Fruit fly (Drosophila melanogaster): ENCODE data around the gene CG3106.

Gene CG3106

DNA sequence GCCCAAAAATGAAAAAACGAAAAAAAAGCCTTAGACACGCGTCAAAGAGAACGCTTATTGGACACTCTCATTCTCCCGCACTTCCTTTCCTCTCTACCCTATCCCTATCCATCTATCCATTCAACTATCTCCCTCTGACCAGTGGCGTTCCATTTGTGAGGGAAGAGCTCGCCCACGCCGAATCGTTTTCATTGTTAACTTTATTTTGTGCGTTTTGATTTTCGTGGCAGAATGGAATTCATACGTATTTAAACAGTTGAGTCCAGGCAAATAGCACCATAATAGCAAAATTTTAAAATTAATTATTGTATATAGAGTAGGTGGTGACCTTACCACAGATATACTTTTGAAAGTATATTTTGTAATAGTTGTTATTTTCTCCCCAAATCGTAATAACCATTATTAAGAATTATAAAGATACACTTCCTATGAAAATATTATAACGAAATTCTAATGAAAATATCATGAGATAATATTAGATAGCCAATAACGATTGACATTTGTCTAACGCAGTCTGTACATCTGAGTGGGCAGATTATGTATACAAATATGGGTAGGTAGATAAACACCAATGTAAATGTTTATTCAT lies 21.4 kb downstream of the CG3106 start (continued):
- TF ChIP-seq CG6813 (GFP tag; optimal IDR thresholded peaks at IDR 0.05) (peak; percentile 76), CG9609 (GFP tag; optimal IDR thresholded peaks at IDR 0.05) (no peak), Dek (tag; optimal IDR thresholded peaks at IDR 0.05) (peak; percentile 90), CG6654 (GFP tag; optimal IDR thresholded peaks at IDR 0.05) (peak; percentile 24), CG9727 (GFP tag; optimal IDR thresholded peaks at IDR 0.05) (peak; percentile 66), crp (GFP tag; optimal IDR thresholded peaks at IDR 0.05) (no peak), fd102C (GFP tag; optimal IDR thresholded peaks at IDR 0.05) (no peak), CG14860 (GFP tag; IDR thresholded peaks at IDR 0.05; ENCODE audit: partially characterized antibody) (no peak), CG17829 (tag; optimal IDR thresholded peaks at IDR 0.05) (peak; percentile 55), CG10147 (GFP tag; optimal IDR thresholded peaks at IDR 0.05) (peak; percentile 86), cas (GFP tag; IDR thresholded peaks at IDR 0.05) (no peak), lola (GFP tag; optimal IDR thresholded peaks at IDR 0.05) (no peak), Hey (tag; optimal IDR thresholded peaks at IDR 0.05) (no peak), Hr51 (GFP tag; optimal IDR thresholded peaks at IDR 0.05) (peak in 1 of 2 experiments; percentile 90), pb (GFP tag; optimal IDR thresholded peaks at IDR 0.05) (no peak), lov (optimal IDR thresholded peaks at IDR 0.05) (no peak), lov (GFP tag; IDR thresholded peaks at IDR 0.05) (no peak), HLH4C (GFP tag; IDR thresholded peaks at IDR 0.05; ENCODE audit: partially characterized antibody) (no peak; the same call in 2 of the 3 replicates), Med (GFP tag) (peak; percentile 67), da (GFP tag; optimal IDR thresholded peaks at IDR 0.05) (no peak), CG13287 (GFP tag; IDR thresholded peaks at IDR 0.05; ENCODE audit: partially characterized antibody) (peak; percentile 2; the same call in 1 of the 2 replicates), hth (optimal IDR thresholded peaks at IDR 0.05) (no peak), CG30403 (GFP tag; optimal IDR thresholded peaks at IDR 0.05) (peak; percentile 63), Ada2b (GFP tag; IDR thresholded peaks at IDR 0.05) (peak; percentile 72), CG8924 (tag; optimal IDR thresholded peaks at IDR 0.05) (peak; percentile 85), CG17568 (GFP tag; optimal IDR thresholded peaks at IDR 0.05) (peak; percentile 50), CG8388 (GFP tag; optimal IDR thresholded peaks at IDR 0.05) (peak; percentile 46), CG5953 (GFP tag; IDR thresholded peaks at IDR 0.05) (no peak; the same call in 1 of the 2 replicates), CG12104 (GFP tag; optimal IDR thresholded peaks at IDR 0.05) (peak; percentile 63), CG7928 (GFP tag; optimal IDR thresholded peaks at IDR 0.05) (peak; percentile 58), Dp (GFP tag; optimal IDR thresholded peaks at IDR 0.05) (no peak), NFAT (GFP tag; IDR thresholded peaks at IDR 0.05) (peak; percentile 53; the same call in 1 of the 2 replicates), CG42726 (GFP tag; IDR thresholded peaks at IDR 0.05; ENCODE audit: partially characterized antibody) (no peak), scrt (GFP tag; optimal IDR thresholded peaks at IDR 0.05) (peak; percentile 65), Fer1 (GFP tag; optimal IDR thresholded peaks at IDR 0.05) (peak; percentile 81), crol (GFP tag; IDR thresholded peaks at IDR 0.05) (peak; percentile 94), CG3995 (GFP tag; optimal IDR thresholded peaks at IDR 0.05) (peak; percentile 21), GATAe (GFP tag; conservative IDR thresholded peaks at IDR 0.05) (no peak), pfk (GFP tag; optimal IDR thresholded peaks at IDR 0.05) (no peak), CG2120 (GFP tag; optimal IDR thresholded peaks at IDR 0.05) (peak; percentile 80), mam (GFP tag; optimal IDR thresholded peaks at IDR 0.05) (peak; percentile 34), CG15269 (tag; optimal IDR thresholded peaks at IDR 0.05) (peak; percentile 88), H2.0 (GFP tag; IDR thresholded peaks at IDR 0.05) (peak; percentile 51; the same call in 1 of the 2 replicates), CG2889 (GFP tag; IDR thresholded peaks at IDR 0.05) (peak; percentile 17; the same call in 1 of the 3 replicates), p53 (GFP tag; optimal IDR thresholded peaks at IDR 0.05) (no peak), CG10366 (GFP tag; IDR thresholded peaks at IDR 0.05) (peak; percentile 43; the same call in 1 of the 2 replicates), bab2 (GFP tag; optimal IDR thresholded peaks at IDR 0.05) (no peak), gcm2 (GFP tag; optimal IDR thresholded peaks at IDR 0.05) (no peak), CG34376 (GFP tag; optimal IDR thresholded peaks at IDR 0.05) (no peak)
